Fruit fly (Drosophila melanogaster): ENCODE data around the gene RpS10b.

DNA sequence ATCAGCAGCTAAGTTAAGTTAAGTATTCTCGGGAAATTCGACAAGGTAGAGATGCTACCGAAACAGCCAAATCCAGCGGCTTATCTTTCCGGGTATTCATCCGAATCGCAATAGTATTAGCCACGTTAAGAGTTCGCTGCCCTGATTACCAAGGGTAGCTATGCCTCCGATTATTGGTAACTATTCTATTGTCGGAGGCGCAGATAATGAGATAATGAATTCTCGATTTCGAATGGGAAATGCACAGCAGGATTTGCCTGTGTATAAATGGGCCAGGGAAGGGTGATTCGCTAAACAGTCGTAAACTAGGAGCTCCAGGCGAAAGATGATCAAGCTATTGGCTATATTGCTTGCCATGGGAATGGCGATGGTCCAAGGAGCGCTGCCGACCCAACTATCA, 14.5 kb upstream of the RpS10b start, which contains the start of gene CG14204:
- TF ChIP-seq h (optimal IDR thresholded peaks at IDR 0.05): no peak
- TF ChIP-seq psq (optimal IDR thresholded peaks at IDR 0.05): no peak
- TF ChIP-seq ttk (optimal IDR thresholded peaks at IDR 0.05): no peak
- TF ChIP-seq Myc (optimal IDR thresholded peaks at IDR 0.05): no peak
- TF ChIP-seq insv (optimal IDR thresholded peaks at IDR 0.05): no peak
- TF ChIP-seq Sin3A (optimal IDR thresholded peaks at IDR 0.05): no peak

All from Kc167 (cell line).